Fruit fly (Drosophila melanogaster): ENCODE results near the gene CG43057.

The CG43057 gene

DNA sequence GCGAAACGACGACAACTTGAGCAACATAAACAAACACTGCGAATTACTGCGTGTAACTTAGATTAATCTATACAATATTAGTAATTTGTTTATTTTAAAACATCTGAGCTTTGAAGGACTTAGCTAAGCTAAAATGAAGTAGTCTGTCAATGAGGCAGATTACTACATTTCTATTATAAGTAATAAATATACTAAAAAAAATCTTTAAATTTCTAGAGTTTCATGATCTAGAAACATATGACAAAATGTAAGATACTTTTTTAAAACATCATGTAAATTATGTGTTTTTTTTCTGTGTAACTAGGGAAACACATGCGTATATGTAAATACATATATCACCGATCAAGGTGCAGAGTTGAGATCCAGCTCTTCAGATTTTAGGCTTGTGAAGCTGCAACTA is 22.3 kb upstream of the CG43057 start (continued):
- TF ChIP-seq CG7357 (GFP tag; IDR thresholded peaks at IDR 0.05) (no peak), CG1603 (tag; optimal IDR thresholded peaks at IDR 0.05) (no peak), phol (tag; optimal IDR thresholded peaks at IDR 0.05) (peak; percentile 82), peb (GFP tag; IDR thresholded peaks at IDR 0.05) (no peak), Tbp (GFP tag; optimal IDR thresholded peaks at IDR 0.05) (no peak), wor (GFP tag; IDR thresholded peaks at IDR 0.05) (0 out of 2 replicates have a peak, but pooled peaks have one; percentile 24), nmo (GFP tag; optimal IDR thresholded peaks at IDR 0.05) (peak; percentile 74), ranshi (GFP tag; IDR thresholded peaks at IDR 0.05) (0 out of 2 replicates have a peak, but pooled peaks have one; percentile 45), MESR4 (GFP tag; optimal IDR thresholded peaks at IDR 0.05) (no peak), CG3726 (GFP tag; IDR thresholded peaks at IDR 0.05) (no peak), CG10274 (GFP tag; optimal IDR thresholded peaks at IDR 0.05) (no peak), inv (GFP tag; IDR thresholded peaks at IDR 0.05; ENCODE audit: partially characterized antibody) (no peak), Atf6 (GFP tag; IDR thresholded peaks at IDR 0.05) (peak; percentile 36; the same call in 1 of the 2 replicates), CG4282 (GFP tag; optimal IDR thresholded peaks at IDR 0.05) (no peak), salm (tag; optimal IDR thresholded peaks at IDR 0.05) (no peak), CG17912 (GFP tag; optimal IDR thresholded peaks at IDR 0.05) (no peak), CG9727 (GFP tag; optimal IDR thresholded peaks at IDR 0.05) (peak; percentile 35), CG10565 (GFP tag; optimal IDR thresholded peaks at IDR 0.05) (no peak), CG12104 (GFP tag; optimal IDR thresholded peaks at IDR 0.05) (peak; percentile 55), CG8388 (GFP tag; optimal IDR thresholded peaks at IDR 0.05) (peak; percentile 69), CG15696 (tag; optimal IDR thresholded peaks at IDR 0.05) (no peak), CG5180 (GFP tag; optimal IDR thresholded peaks at IDR 0.05) (peak; percentile 40), Hey (tag; optimal IDR thresholded peaks at IDR 0.05) (no peak), lmd (GFP tag; IDR thresholded peaks at IDR 0.05) (peak; percentile 66), gcm2 (GFP tag; optimal IDR thresholded peaks at IDR 0.05) (no peak), slbo (GFP tag; IDR thresholded peaks at IDR 0.05) (peak; percentile 44; the same call in 1 of the 2 replicates), CG8924 (tag; optimal IDR thresholded peaks at IDR 0.05) (peak; percentile 62), gsb (GFP tag; IDR thresholded peaks at IDR 0.05) (no peak), CG6254 (GFP tag; optimal IDR thresholded peaks at IDR 0.05) (peak; percentile 24), Sry-β (GFP tag; optimal IDR thresholded peaks at IDR 0.05) (no peak), ttk (GFP tag; IDR thresholded peaks at IDR 0.05) (peak; percentile 25; the same call in 1 of the 2 replicates), CG7372 (GFP tag; IDR thresholded peaks at IDR 0.05) (peak; percentile 32; the same call in 1 of the 2 replicates), hkb (optimal IDR thresholded peaks at IDR 0.05) (no peak), hkb (GFP tag; IDR thresholded peaks at IDR 0.05) (peak; percentile 72), sd (tag; optimal IDR thresholded peaks at IDR 0.05) (peak; percentile 24), CG4854 (GFP tag; optimal IDR thresholded peaks at IDR 0.05) (no peak), nau (GFP tag; optimal IDR thresholded peaks at IDR 0.05) (peak; percentile 63), ATbp (GFP tag; optimal IDR thresholded peaks at IDR 0.05) (peak; percentile 66), CoRest (tag; optimal IDR thresholded peaks at IDR 0.05) (peak; percentile 72), grau (tag; optimal IDR thresholded peaks at IDR 0.05) (peak; percentile 53), dpn (GFP tag; optimal IDR thresholded peaks at IDR 0.05) (peak in 1 of 2 experiments; percentile 56), ind (GFP tag; optimal IDR thresholded peaks at IDR 0.05) (peak; percentile 1), bsh (GFP tag; optimal IDR thresholded peaks at IDR 0.05) (peak; percentile 43 to 65), CG10979 (tag; optimal IDR thresholded peaks at IDR 0.05) (peak; percentile 51), fd96Cb (tag; optimal IDR thresholded peaks at IDR 0.05) (peak; percentile 66), knrl (GFP tag; IDR thresholded peaks at IDR 0.05; ENCODE audit: partially characterized antibody) (no peak), Awh (GFP tag; IDR thresholded peaks at IDR 0.05) (0 out of 2 replicates have a peak, but pooled peaks have one; percentile 45), Fer2 (tag; optimal IDR thresholded peaks at IDR 0.05) (peak; percentile 20), BtbVII (GFP tag; optimal IDR thresholded peaks at IDR 0.05) (no peak), so (GFP tag; IDR thresholded peaks at IDR 0.05) (peak; percentile 77; the same call in 2 of the 3 replicates)

Data from whole organism, embryonic.